Worm (Caenorhabditis elegans): ENCODE data around the gene dhhc-8.

Gene dhhc-8

DNA sequence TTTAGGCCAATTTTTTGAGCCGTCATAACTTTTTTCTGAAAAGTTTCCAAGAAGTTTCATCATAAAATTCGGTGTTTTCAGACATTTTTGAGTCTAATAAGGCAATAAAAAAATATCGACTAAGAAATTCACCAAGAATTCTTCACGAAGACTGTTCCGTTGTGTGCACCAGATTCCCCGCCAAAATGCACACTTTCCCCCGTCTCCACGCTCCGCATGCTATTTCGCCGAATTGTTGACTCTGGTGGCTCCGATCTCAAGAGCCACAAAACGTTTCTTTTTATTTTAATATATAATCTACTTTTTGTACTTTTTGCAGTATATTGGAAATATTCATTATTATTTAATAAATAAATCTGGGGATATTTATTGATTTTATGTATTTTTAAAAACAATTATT, 1.9 kb upstream of the dhhc-8 start:
- no peak for TF ChIP-seq ceh-6 (GFP tag; optimal IDR thresholded peaks at IDR 0.05)
- no peak for TF ChIP-seq ceh-24 (tag; optimal IDR thresholded peaks at IDR 0.05)

DNA sequence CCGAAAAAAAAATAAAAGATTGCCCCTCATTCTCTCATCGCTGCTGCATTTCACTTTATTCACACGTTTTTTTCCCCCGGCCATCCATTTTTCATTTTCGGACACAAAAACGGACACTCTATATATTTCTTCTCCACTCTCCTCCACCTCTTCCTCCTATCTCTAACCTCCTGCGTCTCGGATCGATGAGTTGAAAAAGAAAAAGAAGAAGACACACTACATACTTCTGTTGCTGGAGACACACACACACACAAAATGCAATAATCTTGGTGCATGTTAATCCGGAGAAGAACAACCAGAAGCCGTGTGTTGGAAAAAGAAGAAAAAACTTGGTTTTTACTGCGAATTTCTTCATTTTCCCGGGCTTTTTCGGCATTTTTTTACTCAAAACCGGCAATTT, 1.5 kb upstream of the dhhc-8 start:
- peak; percentile 67 for TF ChIP-seq nfya-1 (tag; optimal IDR thresholded peaks at IDR 0.05)
- peak; percentile 25 for TF ChIP-seq ceh-31 (tag; optimal IDR thresholded peaks at IDR 0.05)
- no peak for TF ChIP-seq hlh-30 (tag; optimal IDR thresholded peaks at IDR 0.05; ENCODE audit: insufficient read depth)
- TF ChIP-seq hlh-8 (tag; optimal IDR thresholded peaks at IDR 0.05) = peak; percentile 23
- TF ChIP-seq unc-42 (tag; optimal IDR thresholded peaks at IDR 0.05) = peak; percentile 93
- TF ChIP-seq tbx-2 (tag; optimal IDR thresholded peaks at IDR 0.05) = peak; percentile 46
- TF ChIP-seq lin-11 (tag; optimal IDR thresholded peaks at IDR 0.05) = peak; percentile 7
- no peak for TF ChIP-seq nhr-232 (tag; optimal IDR thresholded peaks at IDR 0.05)
- no peak for TF ChIP-seq ceh-24 (tag; optimal IDR thresholded peaks at IDR 0.05)
- TF ChIP-seq odd-2 (tag; optimal IDR thresholded peaks at IDR 0.05) = no peak
- no peak for TF ChIP-seq pros-1 (tag; optimal IDR thresholded peaks at IDR 0.05)
- peak; percentile 26 for TF ChIP-seq ceh-18 (tag; optimal IDR thresholded peaks at IDR 0.05)
- TF ChIP-seq hlh-6 (tag; optimal IDR thresholded peaks at IDR 0.05) = no peak
- TF ChIP-seq ceh-14 (tag; optimal IDR thresholded peaks at IDR 0.05) = peak; percentile 30
- peak; percentile 37 for TF ChIP-seq ceh-48 (tag; optimal IDR thresholded peaks at IDR 0.05)
- peak; percentile 22 for TF ChIP-seq elt-2 (tag; optimal IDR thresholded peaks at IDR 0.05)
- TF ChIP-seq ztf-16 (tag; optimal IDR thresholded peaks at IDR 0.05) = peak; percentile 16
- TF ChIP-seq F13H6.1 (tag; optimal IDR thresholded peaks at IDR 0.05) = no peak

DNA sequence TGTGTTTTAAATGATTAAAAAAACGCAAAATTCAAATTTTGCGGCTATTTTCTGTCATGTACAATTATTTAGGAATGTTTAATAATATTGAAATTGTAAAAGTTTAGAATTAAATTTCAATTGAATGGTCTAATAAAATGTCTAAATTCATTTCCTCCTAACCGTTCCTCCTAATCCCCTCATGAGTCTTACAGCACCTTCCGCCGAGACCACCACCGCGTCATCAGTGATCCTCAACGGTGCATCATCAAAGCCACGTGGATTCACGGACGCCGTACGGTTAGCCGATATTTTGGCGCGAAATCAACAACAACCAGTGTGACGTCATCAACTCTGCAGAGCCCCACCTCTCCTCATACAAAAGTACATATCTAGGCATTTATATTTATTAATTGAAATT, 11.1 kb downstream of the dhhc-8 start:
- no peak for TF ChIP-seq hlh-15 (tag; optimal IDR thresholded peaks at IDR 0.05)

DNA sequence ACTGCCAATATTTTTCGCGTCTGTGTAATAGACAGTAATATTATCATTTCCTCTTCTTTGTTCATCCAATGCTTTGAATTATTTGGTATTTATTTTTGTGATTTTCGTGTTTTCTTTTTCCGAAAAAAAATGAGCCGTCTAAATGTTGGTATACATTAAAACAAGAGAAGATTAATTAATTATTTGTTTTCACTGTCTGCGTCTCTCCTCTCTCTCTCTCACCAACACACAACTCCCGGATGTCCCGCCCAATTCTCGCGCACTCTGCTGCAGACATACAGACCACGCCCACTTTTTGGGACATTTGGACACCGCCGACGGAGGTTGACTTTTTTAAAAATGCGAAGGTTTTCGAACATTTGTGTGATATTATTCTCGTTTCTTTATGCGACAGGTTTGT, 12.1 kb downstream of the dhhc-8 start, which contains the start of gene zig-8:
Gene zig-8 (plus strand): TSS at position 301 of the 400 bp plus-strand sequence.
- TF ChIP-seq pha-2 (tag; optimal IDR thresholded peaks at IDR 0.05) (no peak), ceh-24 (tag; optimal IDR thresholded peaks at IDR 0.05) (no peak), dmd-4 (tag; optimal IDR thresholded peaks at IDR 0.05; ENCODE audit: borderline replicate concordance) (no peak), ets-4 (tag; optimal IDR thresholded peaks at IDR 0.05) (peak; percentile 48), K02D7.2 (tag; optimal IDR thresholded peaks at IDR 0.05) (no peak), elt-4 (tag; optimal IDR thresholded peaks at IDR 0.05) (no peak), nhr-232 (tag; optimal IDR thresholded peaks at IDR 0.05) (no peak), unc-42 (tag; optimal IDR thresholded peaks at IDR 0.05) (peak; percentile 24), nfya-1 (tag; optimal IDR thresholded peaks at IDR 0.05) (peak; percentile 21), zip-5 (tag; optimal IDR thresholded peaks at IDR 0.05) (no peak), ceh-19 (GFP tag; optimal IDR thresholded peaks at IDR 0.05) (no peak), ztf-16 (tag; optimal IDR thresholded peaks at IDR 0.05) (no peak), ceh-31 (tag; optimal IDR thresholded peaks at IDR 0.05) (peak; percentile 24)

DNA sequence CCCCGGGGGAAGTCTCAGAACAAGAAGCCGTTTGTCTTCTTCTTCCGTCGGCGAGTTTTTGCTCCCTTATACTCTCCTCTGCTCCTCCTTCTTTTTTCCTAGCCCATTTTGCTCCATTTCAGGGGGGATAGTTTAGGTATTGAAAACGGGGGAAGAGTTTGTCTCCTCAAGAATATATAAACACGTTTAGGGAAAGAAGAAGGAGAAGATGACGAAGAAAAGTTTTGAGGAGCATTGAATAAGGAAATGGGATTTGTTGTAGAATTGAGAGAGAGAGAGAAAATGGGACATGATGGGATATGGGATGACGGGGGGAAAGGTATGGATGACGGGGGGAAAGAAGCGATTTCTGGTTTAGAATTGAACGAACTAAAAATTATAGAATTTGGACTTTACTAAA, 16.0 kb downstream of the dhhc-8 start:
- peak; percentile 87 for TF ChIP-seq unc-42 (tag; optimal IDR thresholded peaks at IDR 0.05)
- no peak for TF ChIP-seq ets-4 (tag; optimal IDR thresholded peaks at IDR 0.05)

DNA sequence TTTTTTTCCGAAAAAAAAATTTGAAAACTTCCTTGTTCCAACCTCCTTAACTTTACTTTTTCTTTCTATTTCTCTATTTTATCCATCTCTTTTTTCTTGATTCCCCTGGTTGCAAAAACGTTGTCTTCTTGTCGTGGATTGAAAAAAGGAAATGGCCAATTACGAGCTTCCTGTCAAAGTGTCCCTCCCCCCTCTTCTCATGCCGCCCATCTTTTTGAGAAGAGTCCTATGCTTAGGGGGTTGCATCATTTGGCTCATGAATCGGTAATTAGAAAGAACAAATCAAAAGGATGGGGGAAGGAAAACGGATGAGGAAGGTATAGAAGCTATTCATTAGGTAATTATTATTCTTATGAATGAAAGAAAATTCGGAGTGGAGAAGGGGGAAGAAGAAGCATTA, 19.8 kb downstream of the dhhc-8 start:
- TF ChIP-seq ceh-19 (GFP tag; optimal IDR thresholded peaks at IDR 0.05) (no peak), ceh-48 (tag; optimal IDR thresholded peaks at IDR 0.05) (no peak), ceh-34 (tag; optimal IDR thresholded peaks at IDR 0.05) (no peak), unc-42 (tag; optimal IDR thresholded peaks at IDR 0.05) (peak; percentile 72), odd-2 (tag; optimal IDR thresholded peaks at IDR 0.05) (no peak), sox-2 (GFP tag; IDR thresholded peaks at IDR 0.05) (no peak), ceh-22 (tag; optimal IDR thresholded peaks at IDR 0.05) (no peak)

DNA sequence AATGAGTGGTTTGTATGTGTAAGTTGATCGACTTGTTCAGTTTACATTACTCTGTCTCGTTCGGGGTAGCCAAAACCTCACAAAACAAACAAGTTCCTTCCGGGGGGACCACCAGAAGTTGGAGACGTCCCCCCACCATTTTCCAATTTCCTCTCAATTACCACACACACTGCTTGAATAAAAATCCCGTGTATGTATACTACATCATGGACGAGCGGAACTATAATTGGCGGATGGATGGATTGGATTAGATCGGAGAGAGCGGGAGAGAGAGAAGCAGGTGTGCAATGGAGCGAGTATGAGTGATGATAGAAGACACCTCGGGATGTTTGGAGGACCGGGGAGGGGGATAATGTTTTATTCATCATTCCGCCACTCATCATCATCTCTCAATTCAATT, 23.8 kb downstream of the dhhc-8 start:
- TF ChIP-seq syd-9 (tag; optimal IDR thresholded peaks at IDR 0.05) = no peak
- TF ChIP-seq ceh-14 (tag; optimal IDR thresholded peaks at IDR 0.05) = no peak
- TF ChIP-seq dmd-4 (tag; optimal IDR thresholded peaks at IDR 0.05; ENCODE audit: borderline replicate concordance) = no peak
- no peak for TF ChIP-seq ceh-30 (tag; optimal IDR thresholded peaks at IDR 0.05)
- TF ChIP-seq unc-42 (tag; optimal IDR thresholded peaks at IDR 0.05) = peak; percentile 95
- peak; percentile 67 for TF ChIP-seq fkh-10 (GFP tag; optimal IDR thresholded peaks at IDR 0.05)
- TF ChIP-seq tbx-2 (tag; optimal IDR thresholded peaks at IDR 0.05) = no peak
- TF ChIP-seq nfya-1 (tag; optimal IDR thresholded peaks at IDR 0.05) = no peak
- TF ChIP-seq C38D4.7 (GFP tag; optimal IDR thresholded peaks at IDR 0.05) = no peak
- no peak for TF ChIP-seq Y22D7AL.16 (tag; optimal IDR thresholded peaks at IDR 0.05)
- TF ChIP-seq hlh-13 (GFP tag; optimal IDR thresholded peaks at IDR 0.05) = no peak
- no peak for TF ChIP-seq hlh-30 (tag; optimal IDR thresholded peaks at IDR 0.05; ENCODE audit: insufficient read depth)
- no peak for TF ChIP-seq npax-4 (tag; optimal IDR thresholded peaks at IDR 0.05)
- no peak for TF ChIP-seq tbx-7 (tag; optimal IDR thresholded peaks at IDR 0.05)
- no peak for TF ChIP-seq F13H6.1 (tag; optimal IDR thresholded peaks at IDR 0.05)
- no peak for TF ChIP-seq eyg-1 (tag; optimal IDR thresholded peaks at IDR 0.05)
- no peak for TF ChIP-seq sox-4 (tag; optimal IDR thresholded peaks at IDR 0.05)
